Fruit fly (Drosophila melanogaster) whole organism, embryonic: ENCODE measurements around the gene PH4alphaEFB.
A peak's percentile ranks its signal among the peaks of the same experiment; 100 is the strongest.

Experiments used
- Abd-B ChIP-seq: fragments of 200-800 bp; sonication (Bioruptor generic); optimal IDR thresholded peaks from 2 replicates; lab custom pipeline; 2018; ENCODE audit warnings: missing biosample characterization, mild to moderate bottlenecking, missing genetic modification characterization, moderate library complexity
- BEAF-32 ChIP-seq: fragments of 200-800 bp; sonication (Bioruptor generic); optimal IDR thresholded peaks from 3 replicates; lab custom pipeline; 2017; ENCODE audit warnings: missing biosample characterization, missing genetic modification characterization, mild to moderate bottlenecking, moderate library complexity, missing genetic modification reagents
- CG1024 ChIP-seq: fragments of 200-800 bp; sonication (Bioruptor generic); IDR thresholded peaks from 2 replicates; pipeline ENCODE4 v1.3.6; 2022; ENCODE audit warnings: missing biosample characterization, missing genetic modification characterization
- CG10321 ChIP-seq: fragments of 200-800 bp; sonication (Bioruptor generic); IDR thresholded peaks from 2 replicates; pipeline ENCODE4 v1.3.6; 2022; ENCODE audit warnings: missing biosample characterization, missing genetic modification characterization
- CG10366 ChIP-seq: fragments of 200-800 bp; sonication (Bioruptor generic); IDR thresholded peaks from 2 replicates; pipeline ENCODE4 v1.3.6; 2022; ENCODE audit warnings: missing biosample characterization, missing genetic modification characterization
- CG12219 ChIP-seq: fragments of 200-800 bp; sonication (Bioruptor generic); optimal IDR thresholded peaks from 3 replicates; lab custom pipeline; 2018; ENCODE audit warnings: missing biosample characterization, mild to moderate bottlenecking, missing genetic modification characterization
- CG13894 ChIP-seq: fragments of 200-800 bp; sonication (Bioruptor generic); optimal IDR thresholded peaks from 3 replicates; lab custom pipeline; 2018; ENCODE audit warnings: missing biosample characterization, mild to moderate bottlenecking, missing genetic modification characterization, moderate library complexity
- CG14050 ChIP-seq: fragments of 200-800 bp; sonication (Bioruptor generic); IDR thresholded peaks from 3 replicates; pipeline ENCODE4 v1.3.6; 2022; ENCODE audit warnings: missing biosample characterization, missing genetic modification characterization
- CG15073 ChIP-seq: fragments of 200-800 bp; sonication (Bioruptor generic); optimal IDR thresholded peaks from 2 replicates; lab custom pipeline; 2016; ENCODE audit warnings: missing biosample characterization, missing genetic modification characterization
- CG1603 ChIP-seq: fragments of 200-800 bp; sonication (Bioruptor generic); optimal IDR thresholded peaks from 2 replicates; lab custom pipeline; 2019; ENCODE audit warnings: missing biosample characterization, mild to moderate bottlenecking, missing genetic modification characterization, moderate library complexity
- CG32767 ChIP-seq: fragments of 200-800 bp; sonication (Bioruptor generic); IDR thresholded peaks from 2 replicates; pipeline ENCODE4 v1.3.6; 2022; ENCODE audit warnings: missing biosample characterization, missing genetic modification characterization
- CG3838 ChIP-seq: fragments of 200-800 bp; sonication (Bioruptor generic); optimal IDR thresholded peaks from 3 replicates; lab custom pipeline; 2016; ENCODE audit warnings: missing biosample characterization, missing genetic modification characterization
- CG5245 ChIP-seq: fragments of 200-800 bp; sonication (Bioruptor generic); optimal IDR thresholded peaks from 3 replicates; lab custom pipeline; 2016; ENCODE audit warnings: missing biosample characterization, missing genetic modification characterization
- CG6654 ChIP-seq: fragments of 200-800 bp; sonication (Bioruptor generic); optimal IDR thresholded peaks from 2 replicates; lab custom pipeline; 2017; ENCODE audit warnings: missing biosample characterization, mild to moderate bottlenecking, missing genetic modification characterization
- CG7745 ChIP-seq: fragments of 200-800 bp; sonication (Bioruptor generic); optimal IDR thresholded peaks from 2 replicates; lab custom pipeline; 2018; ENCODE audit warnings: missing biosample characterization, mild to moderate bottlenecking, missing genetic modification characterization, moderate library complexity
- CG8290 ChIP-seq, 3 experiments: fragments of 200-800 bp; sonication (Bioruptor generic); optimal IDR thresholded peaks; 2 replicates each; lab custom pipeline; 2016 to 2019; ENCODE audit warnings: missing biosample characterization in 3 of 3, missing genetic modification characterization in 3 of 3, mild to moderate bottlenecking in 2 of 3, moderate library complexity in 1 of 3
- CG9932 ChIP-seq: fragments of 200-800 bp; sonication (Bioruptor generic); IDR thresholded peaks from 2 replicates; pipeline ENCODE4 v1.3.6; 2022; ENCODE audit warnings: missing biosample characterization, missing genetic modification characterization
- ERR ChIP-seq: fragments of 200-800 bp; sonication (Bioruptor generic); optimal IDR thresholded peaks from 2 replicates; lab custom pipeline; 2016; ENCODE audit warnings: missing biosample characterization, missing genetic modification characterization
- Hey ChIP-seq: fragments of 200-800 bp; sonication (Bioruptor generic); optimal IDR thresholded peaks from 3 replicates; lab custom pipeline; 2018; ENCODE audit warnings: missing biosample characterization, mild to moderate bottlenecking, missing genetic modification characterization
- HmgZ ChIP-seq: fragments of 200-800 bp; sonication (Bioruptor generic); optimal IDR thresholded peaks from 2 replicates; lab custom pipeline; 2018; ENCODE audit warnings: missing biosample characterization, mild to moderate bottlenecking, missing genetic modification characterization
- Meics ChIP-seq: fragments of 200-800 bp; sonication (Bioruptor generic); optimal IDR thresholded peaks from 2 replicates; lab custom pipeline; 2017; ENCODE audit warnings: missing biosample characterization, mild to moderate bottlenecking, missing genetic modification characterization
- NC2β ChIP-seq: fragments of 200-800 bp; sonication (Bioruptor generic); optimal IDR thresholded peaks from 2 replicates; lab custom pipeline; 2016; ENCODE audit warnings: missing biosample characterization, missing genetic modification characterization
- NFAT ChIP-seq: fragments of 200-800 bp; sonication (Bioruptor generic); IDR thresholded peaks from 2 replicates; pipeline ENCODE4 v1.3.6; 2022; ENCODE audit warnings: missing biosample characterization, missing genetic modification characterization
- Sox102F ChIP-seq: fragments of 200-800 bp; sonication (Bioruptor generic); optimal IDR thresholded peaks from 2 replicates; lab custom pipeline; 2018; ENCODE audit warnings: missing biosample characterization, mild to moderate bottlenecking, missing genetic modification characterization, moderate library complexity
- Spps ChIP-seq: fragments of 200-800 bp; sonication (Bioruptor generic); optimal IDR thresholded peaks from 2 replicates; lab custom pipeline; 2018; ENCODE audit warnings: missing biosample characterization, mild to moderate bottlenecking, missing genetic modification characterization
- ap ChIP-seq: fragments of 200-800 bp; sonication (Bioruptor generic); IDR thresholded peaks from 2 replicates; pipeline ENCODE4 v1.3.6; 2022; ENCODE audit warnings: missing biosample characterization, missing genetic modification characterization
- ato ChIP-seq: fragments of 200-800 bp; sonication (Bioruptor generic); IDR thresholded peaks from 2 replicates; pipeline ENCODE4 v1.3.6; 2022; ENCODE audit warnings: missing biosample characterization, missing genetic modification characterization; ENCODE audit not compliant: partially characterized antibody
- cas ChIP-seq: fragments of 200-800 bp; sonication (Bioruptor generic); IDR thresholded peaks from 2 replicates; pipeline ENCODE4 v1.3.6; 2022; ENCODE audit warnings: missing biosample characterization, missing genetic modification characterization
- eyg ChIP-seq: fragments of 200-800 bp; sonication (Bioruptor generic); optimal IDR thresholded peaks from 3 replicates; lab custom pipeline; 2016; ENCODE audit warnings: missing biosample characterization, missing genetic modification characterization
- fu2 ChIP-seq: fragments of 200-800 bp; sonication (Bioruptor generic); optimal IDR thresholded peaks from 2 replicates; lab custom pipeline; 2016; ENCODE audit warnings: missing biosample characterization, missing genetic modification characterization
- gsb-n ChIP-seq: fragments of 200-800 bp; sonication (Bioruptor generic); optimal IDR thresholded peaks from 3 replicates; lab custom pipeline; 2018; ENCODE audit warnings: missing biosample characterization, mild to moderate bottlenecking, missing genetic modification characterization
- hb ChIP-seq: fragments of 200-800 bp; sonication (Bioruptor generic); IDR thresholded peaks from 3 replicates; pipeline ENCODE4 v1.3.6; 2022; ENCODE audit warnings: missing biosample characterization, missing genetic modification characterization; ENCODE audit not compliant: partially characterized antibody
- hkb ChIP-seq, 2 experiments: fragments of 200-800 bp in 1 of 2; fragments of >200 bp in 1 of 2; sonication (Bioruptor generic) in 1 of 2; IDR thresholded peaks in 1 of 2; optimal IDR thresholded peaks in 1 of 2; 2 replicates each; pipeline versions ENCODE4 v1.3.6 to Lab custom; 2017 to 2022; ENCODE audit warnings: missing biosample characterization in 1 of 2, missing genetic modification characterization in 1 of 2
- klu ChIP-seq: fragments of 200-800 bp; sonication (Bioruptor generic); IDR thresholded peaks from 2 replicates; pipeline ENCODE4 v1.3.6; 2022; ENCODE audit warnings: missing biosample characterization, missing genetic modification characterization
- nau ChIP-seq: fragments of 200-800 bp; sonication (Bioruptor generic); optimal IDR thresholded peaks from 3 replicates; lab custom pipeline; 2017; ENCODE audit warnings: missing biosample characterization, mild to moderate bottlenecking, missing genetic modification characterization, missing genetic modification reagents
- nerfin-1 ChIP-seq: fragments of 200-800 bp; sonication (Bioruptor generic); optimal IDR thresholded peaks from 3 replicates; lab custom pipeline; 2019; ENCODE audit warnings: missing biosample characterization, mild to moderate bottlenecking, missing genetic modification characterization, moderate library complexity
- oc ChIP-seq: fragments of 200-800 bp; sonication (Bioruptor generic); optimal IDR thresholded peaks from 2 replicates; lab custom pipeline; 2018; ENCODE audit warnings: missing biosample characterization, mild to moderate bottlenecking, missing genetic modification characterization, moderate library complexity
- p53 ChIP-seq: fragments of 200-800 bp; sonication (Bioruptor generic); optimal IDR thresholded peaks from 2 replicates; lab custom pipeline; 2016; ENCODE audit warnings: missing biosample characterization, missing genetic modification characterization
- pan ChIP-seq, 4 experiments: fragments of >200 bp in 3 of 4; fragments of 200-800 bp in 1 of 4; sonication (Bioruptor generic) in 1 of 4; optimal IDR thresholded peaks in 3 of 4; IDR thresholded peaks in 1 of 4; 2 replicates each; pipeline versions ENCODE4 v1.3.6 to Lab custom; 2017 to 2022; ENCODE audit warnings: missing biosample characterization in 2 of 4, missing genetic modification characterization in 2 of 4, mixed read lengths in 1 of 4
- pho ChIP-seq: fragments of 200-800 bp; sonication (Bioruptor generic); optimal IDR thresholded peaks from 2 replicates; lab custom pipeline; 2016; ENCODE audit warnings: missing biosample characterization, missing genetic modification characterization
- row ChIP-seq: fragments of 200-800 bp; sonication (Bioruptor generic); IDR thresholded peaks from 3 replicates; pipeline ENCODE4 v1.3.6; 2022; ENCODE audit warnings: missing biosample characterization, missing genetic modification characterization
- sc ChIP-seq, 3 experiments: fragments of >200 bp in 2 of 3; fragments of 200-800 bp in 1 of 3; sonication (Bioruptor generic) in 1 of 3; optimal IDR thresholded peaks; 2 replicates in 2 of 3; 3 replicates in 1 of 3; lab custom pipeline; 2017; ENCODE audit warnings: mild to moderate bottlenecking in 1 of 3, missing biosample characterization in 1 of 3, missing genetic modification characterization in 1 of 3, missing genetic modification reagents in 1 of 3
- sim ChIP-seq: fragments of 200-800 bp; sonication (Bioruptor generic); IDR thresholded peaks from 2 replicates; pipeline ENCODE4 v1.3.6; 2022; ENCODE audit warnings: missing biosample characterization, missing genetic modification characterization
- sob ChIP-seq: fragments of 200-800 bp; sonication (Bioruptor generic); IDR thresholded peaks from 2 replicates; pipeline ENCODE4 v1.3.6; 2022; ENCODE audit warnings: missing biosample characterization, missing genetic modification characterization
- wor ChIP-seq: fragments of 200-800 bp; sonication (Bioruptor generic); IDR thresholded peaks from 2 replicates; pipeline ENCODE4 v1.3.6; 2022; ENCODE audit warnings: missing biosample characterization, missing genetic modification characterization
- zen2 ChIP-seq: fragments of 200-800 bp; sonication (Bioruptor generic); IDR thresholded peaks from 3 replicates; pipeline ENCODE4 v1.3.6; 2022; ENCODE audit warnings: missing biosample characterization, missing genetic modification characterization; ENCODE audit not compliant: partially characterized antibody

Gene PH4alphaEFB

DNA sequence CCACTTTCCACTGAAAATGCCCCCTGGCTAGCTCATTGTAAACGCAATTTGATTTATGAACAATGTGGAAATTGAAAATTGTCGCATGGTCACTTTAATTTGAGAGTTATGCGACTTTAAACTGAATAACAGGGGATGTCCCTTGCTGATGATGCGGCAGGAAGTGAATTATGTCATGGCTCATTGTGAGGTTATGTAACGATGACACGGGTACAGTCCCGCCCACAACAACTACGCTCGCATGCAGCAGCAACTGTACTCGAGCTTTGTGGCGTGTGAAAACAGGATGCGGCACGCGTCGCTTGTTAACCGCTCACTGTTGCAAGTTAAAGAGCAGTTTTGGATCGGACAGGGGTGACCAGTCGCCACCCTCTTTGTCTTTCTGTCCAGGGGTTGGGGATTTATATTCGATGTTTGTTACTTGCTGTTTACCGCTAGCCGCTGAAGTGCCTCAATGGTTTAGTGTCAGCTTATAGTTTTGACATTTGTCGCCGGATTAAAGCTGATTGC, 49.0 kb upstream of the PH4alphaEFB start (continued):
- TF ChIP-seq CG10321 (GFP tag; lab: Robert Waterston, UW): no peak
- TF ChIP-seq Sox102F (GFP tag; lab: Kevin White, UChicago): no peak
- no peak for TF ChIP-seq eyg (GFP tag; lab: Kevin White, UChicago)
- TF ChIP-seq gsb-n (tag; lab: Kevin White, UChicago): peak; percentile 52
- TF ChIP-seq zen2 (GFP tag; lab: Robert Waterston, UW): 0 out of 3 replicates have a peak, but pooled peaks have one; percentile 19
- peak; percentile 93 for TF ChIP-seq Hey
- no peak for TF ChIP-seq cas (GFP tag; lab: Robert Waterston, UW)
- TF ChIP-seq CG7745 (tag; lab: Kevin White, UChicago): no peak
- TF ChIP-seq CG1024 (GFP tag; lab: Robert Waterston, UW): no peak
- no peak for TF ChIP-seq Meics (GFP tag; lab: Kevin White, UChicago)
- TF ChIP-seq oc (tag; lab: Kevin White, UChicago): peak; percentile 69
- no peak for TF ChIP-seq CG5245 (GFP tag; lab: Kevin White, UChicago)
- TF ChIP-seq nau (GFP tag; lab: Kevin White, UChicago): no peak
- TF ChIP-seq Spps (tag; lab: Kevin White, UChicago): no peak
- no peak for TF ChIP-seq p53 (GFP tag; lab: Kevin White, UChicago)
- TF ChIP-seq CG14050 (GFP tag; lab: Robert Waterston, UW): no peak
- no peak for TF ChIP-seq HmgZ
- TF ChIP-seq sob: no peak
- no peak for TF ChIP-seq wor (GFP tag; lab: Robert Waterston, UW)
- no peak for TF ChIP-seq pan (optimal IDR thresholded peaks at IDR 0.05; lab: Kevin White, UChicago)
- no peak for TF ChIP-seq pan (GFP tag; optimal IDR thresholded peaks at IDR 0.05 in 1 of 2, IDR thresholded peaks at IDR 0.05 in 1 of 2)
- TF ChIP-seq CG10366 (GFP tag; lab: Robert Waterston, UW): no peak
- TF ChIP-seq row: no peak

- TF ChIP-seq CG8290 (GFP tag; optimal IDR thresholded peaks at IDR 0.05; lab: Kevin White, UChicago) (no peak), CG8290 (tag; optimal IDR thresholded peaks at IDR 0.05; lab: Kevin White, UChicago) (no peak), nerfin-1 (tag; lab: Kevin White, UChicago) (no peak), CG3838 (no peak), CG6654 (no peak), NFAT (GFP tag; lab: Robert Waterston, UW) (no peak), CG1603 (tag; lab: Kevin White, UChicago) (no peak), ato (no peak), hb (GFP tag; lab: Robert Waterston, UW) (no peak), sim (GFP tag; lab: Robert Waterston, UW) (no peak), ERR (GFP tag; lab: Kevin White, UChicago) (no peak), Meics (GFP tag; lab: Kevin White, UChicago) (no peak), klu (GFP tag; lab: Robert Waterston, UW) (no peak)
Measured at dm6 chr3R:30419216-30419615, 46.6 kb upstream of the PH4alphaEFB start.

dm6 chr3R:30422871-30423270, 43.0 kb upstream of the PH4alphaEFB start, which contains the start of the genes CG2217 and CG42740:
Gene CG2217 (minus strand): TSS chr3R:30422971.
Gene CG42740 (minus strand): TSS chr3R:30422971.
- TF ChIP-seq CG13894 (no peak), NC2β (GFP tag; lab: Kevin White, UChicago) (no peak)
- TF ChIP-seq, all 482 proteins: peak for 0

DNA sequence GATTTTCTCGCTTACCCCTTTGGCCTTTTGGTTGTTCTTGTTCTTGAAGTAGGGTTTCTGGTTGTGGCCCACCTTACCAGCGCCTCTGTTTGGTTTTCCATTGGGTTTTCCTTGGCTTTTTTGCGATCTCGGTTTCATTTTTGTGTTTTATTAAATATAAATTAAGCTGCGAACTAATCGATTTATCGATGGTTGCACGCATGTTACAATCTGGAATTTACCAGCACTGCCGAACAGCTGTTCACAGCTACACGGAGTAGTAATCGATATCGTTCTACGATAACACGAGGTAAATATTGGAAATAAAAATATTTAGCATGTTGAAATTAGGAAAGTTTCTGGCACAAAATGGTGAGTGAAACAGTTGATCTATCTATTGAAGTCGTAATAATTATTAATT, 42.2 kb upstream of the PH4alphaEFB start, which contains the start of the genes CG15535 and mRpS18C:
CG15535 (minus strand) TSS at position 235 of the 400 bp plus-strand sequence.
mRpS18C (plus strand) TSS at position 280 of the 400 bp plus-strand sequence.
- TF ChIP-seq BEAF-32 (GFP tag; lab: Kevin White, UChicago) (peak; percentile 77), ap (no peak), fu2 (GFP tag; lab: Kevin White, UChicago) (no peak), CG15073 (GFP tag; lab: Kevin White, UChicago) (no peak), Abd-B (GFP tag; lab: Kevin White, UChicago) (no peak), pho (GFP tag; lab: Kevin White, UChicago) (no peak), CG32767 (GFP tag; lab: Robert Waterston, UW) (peak; percentile 53; the same call in 1 of the 2 replicates), CG9932 (no peak), hkb (optimal IDR thresholded peaks at IDR 0.05; lab: Kevin White, UChicago) (no peak), hkb (GFP tag; IDR thresholded peaks at IDR 0.05; lab: Robert Waterston, UW) (no peak), sc (optimal IDR thresholded peaks at IDR 0.05; lab: Kevin White, UChicago) (no peak), sc (GFP tag; optimal IDR thresholded peaks at IDR 0.05; lab: Kevin White, UChicago) (no peak), CG12219 (GFP tag; lab: Kevin White, UChicago) (no peak)
